Worm (Caenorhabditis elegans) whole organism, L4 larva: ENCODE measurements around the gene fbxa-170.

Source experiments
- ama-1 ChIP-seq: fragments of 150-350 bp; optimal IDR thresholded peaks from 2 replicates; lab custom pipeline; 2014; ENCODE audit warnings: inconsistent platforms, mixed read lengths
- dve-1 ChIP-seq: sonication (generic microtip); optimal IDR thresholded peaks from 2 replicates; lab custom pipeline; 2017; ENCODE audit warnings: antibody characterized with exemption, mild to moderate bottlenecking, missing genetic modification characterization, missing compliant biosample characterization; ENCODE audit not compliant: insufficient read depth
- egl-27 ChIP-seq: sonication (generic microtip); optimal IDR thresholded peaks from 3 replicates; lab custom pipeline; 2017; ENCODE audit warnings: missing biosample characterization, missing genetic modification reagents, missing genetic modification characterization
- gei-8 ChIP-seq: fragments of 200-800 bp; sonication (Bioruptor generic); optimal IDR thresholded peaks from 2 replicates; lab custom pipeline; 2018; ENCODE audit warnings: mild to moderate bottlenecking, missing genetic modification characterization, missing compliant biosample characterization
- hlh-30 ChIP-seq: sonication (generic microtip); optimal IDR thresholded peaks from 2 replicates; lab custom pipeline; 2017; ENCODE audit warnings: antibody characterized with exemption, mild to moderate bottlenecking, missing genetic modification characterization, missing compliant biosample characterization; ENCODE audit not compliant: insufficient read depth
- lim-7 ChIP-seq: fragments of 200-800 bp; sonication (Bioruptor generic); IDR thresholded peaks from 2 replicates; pipeline ENCODE4 v1.3.6; 2022; ENCODE audit warnings: missing genetic modification characterization, missing compliant biosample characterization
- lsy-2 ChIP-seq, 2 experiments: fragments of 150-350 bp in 1 of 2; sonication (generic microtip) in 1 of 2; optimal IDR thresholded peaks; 2 replicates each; lab custom pipeline; 2014 to 2017; ENCODE audit warnings: missing biosample characterization in 2 of 2, missing genetic modification characterization in 2 of 2
- mdl-1 ChIP-seq, 2 experiments: fragments of 150-350 bp in 1 of 2; sonication (generic microtip) in 1 of 2; optimal IDR thresholded peaks; 2 replicates each; lab custom pipeline; 2014 to 2017; ENCODE audit warnings: missing biosample characterization in 2 of 2, missing genetic modification characterization in 2 of 2
- nhr-11 ChIP-seq: fragments of 150-350 bp; optimal IDR thresholded peaks from 2 replicates; lab custom pipeline; 2014; ENCODE audit warnings: missing biosample characterization, missing genetic modification characterization
- skn-1 ChIP-seq: fragments of 150-350 bp; optimal IDR thresholded peaks from 2 replicates; lab custom pipeline; 2014; ENCODE audit warnings: missing biosample characterization, missing genetic modification characterization
- unc-39 ChIP-seq: sonication (generic microtip); optimal IDR thresholded peaks from 2 replicates; lab custom pipeline; 2017; ENCODE audit warnings: missing biosample characterization, missing genetic modification characterization

- no peak for TF ChIP-seq dve-1 (tag; lab: Kevin White, UChicago)
- no peak for TF ChIP-seq hlh-30 (tag; lab: Kevin White, UChicago)
- no peak for TF ChIP-seq nhr-11
- TF ChIP-seq unc-39, result no peak
- TF ChIP-seq gei-8 (GFP tag; lab: Kevin White, UChicago), result no peak
- no peak for TF ChIP-seq mdl-1 (tag; optimal IDR thresholded peaks at IDR 0.05; lab: Kevin White, UChicago)
- TF ChIP-seq egl-27 (tag; lab: Kevin White, UChicago), result no peak
- TF ChIP-seq lim-7, result no peak
- no peak for TF ChIP-seq ama-1 (lab: Kevin White, UChicago)
- TF ChIP-seq lsy-2 (tag; optimal IDR thresholded peaks at IDR 0.05; lab: Kevin White, UChicago), result no peak
- TF ChIP-seq skn-1 (tag; lab: Kevin White, UChicago), result no peak
These were observed 13.0 kb downstream of the fbxa-170 start, which contains the start of gene R09H3.2 for ce11 chrX:1664925-1665324.
